Worm (Caenorhabditis elegans) whole organism, late embryonic: Measurements from ENCODE around the gene uso-1.

ENCODE experiments used
- ceh-9 ChIP-seq: sonication (generic microtip); optimal IDR thresholded peaks from 2 replicates; lab custom pipeline; 2016; ENCODE audit warnings: mild to moderate bottlenecking, missing genetic modification characterization, inconsistent platforms, missing compliant biosample characterization
- pat-9 ChIP-seq: fragments of 200-800 bp; sonication (Bioruptor generic); optimal IDR thresholded peaks from 2 replicates; lab custom pipeline; 2018; ENCODE audit warnings: mild to moderate bottlenecking, missing genetic modification characterization, moderate library complexity, missing compliant biosample characterization

DNA sequence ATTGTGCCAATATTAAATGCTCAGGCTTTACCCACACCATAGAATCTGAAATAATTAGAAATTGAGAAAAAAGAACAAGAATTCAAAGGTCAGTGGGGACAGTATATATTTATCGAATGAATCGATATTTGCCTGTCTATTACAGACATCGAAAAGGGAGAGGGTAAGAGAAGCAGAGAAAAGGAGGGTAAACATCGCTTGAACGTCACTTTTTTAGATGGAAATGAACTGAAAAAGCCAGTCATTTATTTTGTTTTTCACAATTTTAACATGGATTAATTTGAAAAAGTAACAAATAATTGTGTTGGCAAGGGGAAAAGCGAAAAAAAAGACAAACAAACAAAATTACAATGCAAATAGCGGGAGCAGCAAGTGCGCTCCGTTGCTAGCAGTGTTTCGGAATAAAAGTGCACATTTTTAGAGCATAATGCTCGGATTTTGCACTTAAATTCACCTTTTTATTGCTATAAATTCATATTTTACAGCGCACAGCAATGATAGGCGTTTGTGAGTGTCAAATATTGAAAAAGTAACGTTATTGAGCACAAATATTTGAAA lies 48.3 kb upstream of the uso-1 start, which contains the start of gene tbc-9:
- TF ChIP-seq pat-9 (tag; lab: Kevin White, UChicago) (no peak), ceh-9 (tag; lab: Kevin White, UChicago) (no peak)
